Fruit fly (Drosophila melanogaster) whole organism, adult: ENCODE results near the gene NdufA3.

Source experiments
- CG11617 ChIP-seq: fragments of 200-800 bp; sonication (Bioruptor generic); optimal IDR thresholded peaks from 2 replicates; lab custom pipeline; 2017; ENCODE audit warnings: mild to moderate bottlenecking, missing biosample characterization, missing genetic modification reagents, missing genetic modification characterization
- CG33017 ChIP-seq: fragments of 200-800 bp; sonication (Bioruptor generic); optimal IDR thresholded peaks from 2 replicates; lab custom pipeline; 2018; ENCODE audit warnings: missing biosample characterization, mild to moderate bottlenecking, missing genetic modification characterization, moderate library complexity
- Clk ChIP-seq: fragments of 200-800 bp; sonication (Bioruptor generic); optimal IDR thresholded peaks from 2 replicates; lab custom pipeline; 2017; ENCODE audit warnings: missing biosample characterization, missing genetic modification characterization
- cic ChIP-seq: fragments of 200-800 bp; sonication (Bioruptor generic); optimal IDR thresholded peaks from 2 replicates; lab custom pipeline; 2017; ENCODE audit warnings: missing biosample characterization, mild to moderate bottlenecking, missing genetic modification characterization, moderate library complexity
- cnc ChIP-seq, 2 experiments: fragments of >200 bp; optimal IDR thresholded peaks; 2 replicates each; lab custom pipeline; 2017
- kay ChIP-seq: fragments of 200-800 bp; sonication (Bioruptor generic); peaks from one replicate; lab custom pipeline; 2016; ENCODE audit warnings: missing biosample characterization, missing genetic modification characterization, borderline replicate concordance
- pad ChIP-seq: fragments of 200-800 bp; sonication (Bioruptor generic); optimal IDR thresholded peaks from 3 replicates; lab custom pipeline; 2017; ENCODE audit warnings: missing biosample characterization, missing genetic modification characterization, mild to moderate bottlenecking, moderate library complexity, missing genetic modification reagents
- toe ChIP-seq: fragments of 200-800 bp; sonication (Bioruptor generic); optimal IDR thresholded peaks from 2 replicates; lab custom pipeline; 2016; ENCODE audit warnings: missing biosample characterization, missing genetic modification characterization

DNA sequence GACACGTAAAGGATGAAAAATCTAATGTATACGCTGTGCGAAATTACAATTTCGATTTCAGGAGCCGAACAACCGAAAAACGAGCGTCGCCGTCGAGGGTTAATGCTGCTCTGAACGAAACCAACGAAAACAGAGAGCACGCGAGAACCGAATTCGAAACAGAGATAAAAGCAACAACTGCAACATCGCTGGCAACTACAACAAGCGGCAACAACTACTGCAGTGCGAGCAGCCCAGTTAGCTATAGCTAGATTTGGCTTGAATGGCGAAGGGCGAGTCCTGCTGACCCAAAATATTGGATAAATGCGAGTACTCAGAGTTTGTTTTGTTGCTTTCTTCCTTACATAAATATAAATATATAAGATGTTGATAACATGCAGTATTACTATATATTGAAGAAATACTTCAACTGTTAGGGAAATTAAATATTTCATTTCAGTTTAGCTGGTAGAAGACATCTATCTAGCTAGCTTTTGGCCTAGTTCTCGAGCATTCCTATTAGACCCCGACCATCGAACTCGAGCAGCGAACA is 24.9 kb downstream of the NdufA3 start, which contains the start of gene fend:
- TF ChIP-seq CG11617 (GFP tag; lab: Kevin White, UChicago) = peak; percentile 3
- no peak for TF ChIP-seq Clk
- no peak for TF ChIP-seq toe
- no peak for TF ChIP-seq cic (GFP tag; lab: Kevin White, UChicago)
- no peak for TF ChIP-seq cnc (optimal IDR thresholded peaks at IDR 0.05; lab: Kevin White, UChicago)
- peak; percentile 27 for TF ChIP-seq CG33017 (tag; lab: Kevin White, UChicago)
- no peak for TF ChIP-seq pad (GFP tag; lab: Kevin White, UChicago)
- no peak for TF ChIP-seq kay
